Fruit fly (Drosophila melanogaster): ENCODE measurements around the gene CG1738.
A peak's percentile ranks its signal among the peaks of the same experiment; 100 is the strongest.

DNA sequence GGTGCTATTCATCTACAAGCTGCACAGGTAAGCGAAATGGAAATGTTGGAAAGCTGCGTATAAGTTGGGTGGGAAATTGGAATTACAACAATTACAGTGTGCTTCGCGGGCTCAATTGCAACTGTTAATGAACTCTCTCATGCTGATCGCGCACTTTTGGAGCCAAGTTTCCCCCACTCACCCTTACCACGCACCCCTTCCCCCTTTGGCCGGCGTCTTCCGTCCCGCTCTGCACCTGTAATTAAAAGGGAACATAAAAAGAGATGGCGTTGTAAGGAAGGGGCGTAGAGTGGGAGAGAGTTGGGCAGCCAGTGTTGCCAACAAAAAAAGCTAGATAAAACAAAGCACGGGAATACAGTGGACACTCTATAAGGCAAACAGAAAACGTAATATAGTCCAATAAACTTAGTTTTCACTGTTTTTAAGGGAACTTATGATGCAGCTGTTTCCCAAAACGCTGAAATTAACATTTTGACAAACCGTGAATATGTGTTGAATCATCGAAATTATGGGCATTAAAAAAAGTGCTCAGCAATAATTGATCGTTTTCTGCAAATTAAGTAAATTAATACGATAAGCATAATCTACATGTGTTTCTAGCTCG, 8.0 kb upstream of the CG1738 start:
- TF ChIP-seq fru (GFP tag; optimal IDR thresholded peaks at IDR 0.05) (peak; percentile 1), psq (GFP tag; optimal IDR thresholded peaks at IDR 0.05) (no peak), Abd-B (GFP tag; optimal IDR thresholded peaks at IDR 0.05) (no peak), OdsH (GFP tag; optimal IDR thresholded peaks at IDR 0.05) (no peak), Jra (GFP tag; optimal IDR thresholded peaks at IDR 0.05) (no peak), foxo (GFP tag; optimal IDR thresholded peaks at IDR 0.05) (peak in 1 of 2 experiments; percentile 27), CG32264 (GFP tag; optimal IDR thresholded peaks at IDR 0.05) (no peak), Hr83 (GFP tag; optimal IDR thresholded peaks at IDR 0.05; ENCODE audit: poor library complexity, severe bottlenecking) (no peak), rgr (GFP tag; optimal IDR thresholded peaks at IDR 0.05) (no peak), woc (GFP tag; optimal IDR thresholded peaks at IDR 0.05) (peak; percentile 13), dl (GFP tag; optimal IDR thresholded peaks at IDR 0.05; ENCODE audit: insufficient read depth in 1 of 2, partially characterized antibody in 2 of 2) (no peak), tai (GFP tag; optimal IDR thresholded peaks at IDR 0.05) (no peak), HLH106 (tag; optimal IDR thresholded peaks at IDR 0.05) (no peak), lola (GFP tag; optimal IDR thresholded peaks at IDR 0.05) (no peak)
